Worm (Caenorhabditis elegans) whole organism, late embryonic: Measurements from ENCODE around the gene ptrg-1.

Experiments used
- ceh-34 ChIP-seq: sonication (generic microtip); optimal IDR thresholded peaks from 2 replicates; lab custom pipeline; 2016; ENCODE audit warnings: mild to moderate bottlenecking, missing genetic modification characterization, missing compliant biosample characterization
- elt-4 ChIP-seq: sonication (generic microtip); optimal IDR thresholded peaks from 2 replicates; lab custom pipeline; 2016; ENCODE audit warnings: missing genetic modification characterization, missing compliant biosample characterization
- fkh-10 ChIP-seq: fragments of 150-350 bp; optimal IDR thresholded peaks from 2 replicates; lab custom pipeline; 2014; ENCODE audit warnings: missing biosample characterization, missing genetic modification reagents, missing genetic modification characterization
- lim-6 ChIP-seq: sonication (generic microtip); optimal IDR thresholded peaks from 2 replicates; lab custom pipeline; 2016; ENCODE audit warnings: missing genetic modification characterization, missing compliant biosample characterization
- mec-3 ChIP-seq: sonication (generic microtip); optimal IDR thresholded peaks from 2 replicates; lab custom pipeline; 2016; ENCODE audit warnings: borderline replicate concordance, missing genetic modification characterization, missing compliant biosample characterization
- pqm-1 ChIP-seq: sonication (generic microtip); optimal IDR thresholded peaks from 2 replicates; lab custom pipeline; 2016; ENCODE audit warnings: missing genetic modification characterization, missing compliant biosample characterization

ce11 chrIV:10222122-10222589 lies 27.9 kb upstream of the ptrg-1 start, which contains the start of gene C24F3.2:
- TF ChIP-seq ceh-34 (tag; lab: Kevin White, UChicago) (no peak), mec-3 (tag; lab: Kevin White, UChicago) (no peak), fkh-10 (GFP tag; lab: Kevin White, UChicago) (no peak), lim-6 (tag; lab: Kevin White, UChicago) (no peak), pqm-1 (tag; lab: Kevin White, UChicago) (no peak), elt-4 (tag; lab: Kevin White, UChicago) (no peak)
